Fruit fly (Drosophila melanogaster) Kc167 (cell line): Measurements from ENCODE around the gene CG12171.

Experiments
- Myc ChIP-seq: fragments of >200 bp; optimal IDR thresholded peaks from 2 replicates; lab custom pipeline; 2017; ENCODE audit warnings: missing external identifiers
- Sin3A ChIP-seq: fragments of >200 bp; optimal IDR thresholded peaks from 2 replicates; lab custom pipeline; 2018; ENCODE audit warnings: missing external identifiers
- h ChIP-seq: fragments of >200 bp; optimal IDR thresholded peaks from 3 replicates; lab custom pipeline; 2018; ENCODE audit warnings: missing external identifiers
- insv ChIP-seq: fragments of >200 bp; optimal IDR thresholded peaks from 3 replicates; lab custom pipeline; 2018; ENCODE audit warnings: missing external identifiers
- psq ChIP-seq: fragments of >200 bp; optimal IDR thresholded peaks from 2 replicates; lab custom pipeline; 2017; ENCODE audit warnings: missing external identifiers
- ttk ChIP-seq: sonication (Bioruptor generic); optimal IDR thresholded peaks from 2 replicates; lab custom pipeline; 2017; ENCODE audit warnings: missing external identifiers

CG12171 gene

DNA sequence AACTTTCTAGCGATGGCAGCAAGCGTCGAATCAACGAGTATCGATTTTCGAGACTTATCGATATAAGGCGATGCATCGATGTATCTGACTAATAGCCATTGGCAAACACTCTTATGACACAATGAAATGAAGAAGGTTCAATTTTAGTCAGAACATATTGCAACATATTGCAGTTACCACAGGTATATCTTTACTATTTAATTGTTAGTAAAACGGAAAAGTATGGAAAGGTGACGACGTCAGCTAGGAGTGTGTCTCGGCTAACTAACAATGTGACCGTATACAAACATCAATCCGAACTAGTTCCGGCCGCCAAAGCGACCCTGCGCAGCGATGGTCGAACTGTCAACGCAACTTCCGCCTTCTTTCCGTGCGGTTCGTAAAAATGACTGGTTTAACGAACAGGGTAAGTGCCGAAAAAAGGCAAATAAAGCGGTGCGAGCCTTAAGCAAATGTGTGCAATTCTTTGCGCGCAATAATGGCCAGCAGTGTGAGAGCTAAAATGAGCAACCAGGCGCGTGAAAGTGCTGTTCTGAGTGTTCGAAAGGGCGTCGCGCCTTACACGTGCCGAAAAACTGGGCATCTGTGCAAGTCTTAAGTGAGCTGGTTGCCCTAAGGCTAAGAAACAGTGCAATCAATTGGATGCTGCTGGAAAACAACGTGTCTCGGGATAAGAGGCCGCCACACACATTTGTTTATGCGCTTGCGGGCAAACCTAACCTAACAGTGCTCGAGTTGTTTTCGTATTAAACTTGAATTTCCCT lies 9.1 kb upstream of the CG12171 start, which contains the start of the genes Dph4, Spec2 and RpL13A:
Gene Dph4, minus strand, starts transcription at position 11 of the 764 bp plus-strand sequence.
Gene Spec2, minus strand, starts transcription at position 11 of the 764 bp plus-strand sequence.
Gene RpL13A, plus strand, starts transcription at position 360 of the 764 bp plus-strand sequence.
- TF ChIP-seq psq (no peak), Sin3A (lab: Kevin White, UChicago) (no peak), Myc (lab: Kevin White, UChicago) (no peak), ttk (lab: Kevin White, UChicago) (no peak), h (lab: Kevin White, UChicago) (no peak), insv (lab: Kevin White, UChicago) (no peak)

dm6 chr3R:5627552-5627951 lies 5.9 kb upstream of the CG12171 start, which contains the start of gene CG31551:
CG31551 (plus strand) TSS chr3R:5627852.
- TF ChIP-seq Sin3A (lab: Kevin White, UChicago) (no peak), insv (lab: Kevin White, UChicago) (no peak), h (lab: Kevin White, UChicago) (no peak), psq (no peak), Myc (lab: Kevin White, UChicago) (no peak), ttk (lab: Kevin White, UChicago) (no peak)

- TF ChIP-seq ttk (lab: Kevin White, UChicago), result no peak
- no peak for TF ChIP-seq Sin3A (lab: Kevin White, UChicago)
- no peak for TF ChIP-seq psq
- no peak for TF ChIP-seq insv (lab: Kevin White, UChicago)
- no peak for TF ChIP-seq Myc (lab: Kevin White, UChicago)
- TF ChIP-seq h (lab: Kevin White, UChicago), result no peak
Observed at dm6 chr3R:5632182-5632581, 1.2 kb upstream of the CG12171 start, which contains the start of gene CG31549. CG31549 (plus strand) TSS chr3R:5632192.

- TF ChIP-seq Sin3A (lab: Kevin White, UChicago), result no peak
- no peak for TF ChIP-seq ttk (lab: Kevin White, UChicago)
- TF ChIP-seq insv (lab: Kevin White, UChicago), result no peak
- no peak for TF ChIP-seq psq
- no peak for TF ChIP-seq h (lab: Kevin White, UChicago)
- TF ChIP-seq Myc (lab: Kevin White, UChicago), result no peak
Observed at dm6 chr3R:5635524-5635923, 2.1 kb downstream of the CG12171 start, which contains the start of gene CG31546. CG31546 (minus strand) TSS chr3R:5635624.

dm6 chr3R:5636519-5637430 lies 3.3 kb downstream of the CG12171 start, which contains the start of the genes CG31548 and CG12170:
CG31548 (minus strand) TSS chr3R:5636852.
CG12170 (plus strand) TSS chr3R:5637234.
- TF ChIP-seq psq (no peak), Sin3A (lab: Kevin White, UChicago) (no peak), h (lab: Kevin White, UChicago) (no peak), Myc (lab: Kevin White, UChicago) (no peak), ttk (lab: Kevin White, UChicago) (no peak), insv (lab: Kevin White, UChicago) (no peak)

- no peak for TF ChIP-seq insv (lab: Kevin White, UChicago)
- TF ChIP-seq ttk (lab: Kevin White, UChicago), result no peak
- TF ChIP-seq Myc (lab: Kevin White, UChicago), result no peak
- TF ChIP-seq Sin3A (lab: Kevin White, UChicago), result no peak
- TF ChIP-seq psq, result no peak
- TF ChIP-seq h (lab: Kevin White, UChicago), result no peak
Observed at dm6 chr3R:5643421-5643820, 10.0 kb downstream of the CG12171 start.

DNA sequence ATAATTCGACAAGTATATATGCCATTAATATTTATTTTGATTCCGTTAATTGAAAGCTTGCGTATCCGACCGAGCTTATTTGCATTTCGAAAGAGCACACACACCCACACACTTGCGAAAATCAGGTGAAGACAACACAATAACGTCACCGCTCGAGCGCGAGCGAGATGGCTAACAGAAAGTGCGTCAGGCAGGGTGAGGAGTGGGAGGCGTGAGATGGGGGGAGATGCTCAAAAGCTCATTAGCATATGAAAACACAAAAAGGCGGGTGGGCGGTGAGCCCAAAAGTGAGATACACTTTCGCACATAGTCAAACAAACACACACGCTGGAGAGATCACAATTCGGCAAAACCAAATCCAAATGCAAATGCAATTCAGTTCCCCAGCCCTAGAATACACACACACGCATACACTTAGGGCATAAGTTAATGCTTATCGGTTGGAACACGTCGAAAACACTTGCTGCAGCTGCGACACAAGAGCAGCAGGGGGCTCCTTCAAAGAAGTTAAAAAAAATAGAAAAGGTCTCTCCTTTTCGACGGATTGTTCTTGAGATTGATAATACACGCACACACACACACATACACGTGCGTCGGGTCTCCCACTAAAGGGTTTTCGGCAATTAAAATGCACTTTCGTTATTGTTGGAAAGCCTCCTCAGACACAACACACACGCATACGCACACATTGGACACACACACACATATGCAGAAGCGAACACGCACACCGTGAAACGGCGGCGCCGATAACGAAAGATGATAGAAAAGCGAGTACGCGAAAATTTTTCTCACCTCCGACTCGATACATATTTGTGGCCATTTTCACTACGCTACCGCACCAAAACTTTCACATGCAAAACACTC lies 14.5 kb downstream of the CG12171 start:
- TF ChIP-seq Myc (lab: Kevin White, UChicago) (no peak), psq (no peak), Sin3A (lab: Kevin White, UChicago) (no peak), ttk (lab: Kevin White, UChicago) (no peak), h (lab: Kevin White, UChicago) (no peak), insv (lab: Kevin White, UChicago) (no peak)

DNA sequence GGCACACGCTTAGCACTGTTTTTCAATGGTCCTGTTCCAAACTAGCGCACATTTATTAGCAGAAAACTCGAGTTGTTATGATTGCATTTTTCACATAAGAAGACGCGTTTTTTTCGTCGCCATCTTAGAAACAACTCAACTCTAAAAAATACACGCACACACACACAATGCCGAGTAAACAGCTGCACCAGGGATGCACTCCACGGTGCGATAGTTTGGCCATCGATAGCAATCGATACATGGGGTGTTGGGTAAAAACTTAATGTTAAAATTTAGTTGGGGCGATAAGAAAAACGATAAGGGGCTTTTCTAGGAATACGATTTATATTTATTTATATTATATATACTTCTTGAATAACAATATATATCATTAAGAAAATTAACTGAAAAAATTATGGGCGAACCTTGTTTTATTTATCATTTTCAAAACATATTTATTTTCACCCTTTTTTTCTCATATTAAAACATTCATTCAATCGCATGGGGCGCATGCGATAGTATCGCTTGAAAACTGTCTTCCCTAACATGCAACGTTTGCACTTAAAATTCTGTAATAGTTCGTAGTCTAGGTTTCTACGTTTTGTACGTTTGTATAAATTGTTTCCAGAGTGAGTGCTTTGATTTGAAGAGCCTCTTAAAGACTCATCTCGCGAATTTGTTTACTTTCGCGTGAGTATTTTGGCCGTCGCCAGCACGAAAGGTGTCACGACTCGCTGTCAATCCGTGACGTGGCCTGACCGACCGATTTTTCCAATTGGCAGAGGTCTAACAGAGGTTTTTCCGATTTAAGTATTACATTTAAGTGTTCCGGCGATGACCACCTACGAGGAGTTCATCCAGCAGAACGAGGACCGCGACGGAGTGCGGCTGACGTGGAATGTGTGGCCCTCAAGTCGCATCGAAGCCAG lies 15.4 kb downstream of the CG12171 start, which contains the start of the genes MTA1-like and Sec23:
Gene MTA1-like, minus strand, starts transcription at position 170 of the 908 bp plus-strand sequence.
Gene Sec23, plus strand, starts transcription at position 497 of the 908 bp plus-strand sequence.
- TF ChIP-seq Myc (lab: Kevin White, UChicago) (no peak), psq (no peak), insv (lab: Kevin White, UChicago) (no peak), h (lab: Kevin White, UChicago) (no peak), Sin3A (lab: Kevin White, UChicago) (no peak), ttk (lab: Kevin White, UChicago) (no peak)

- TF ChIP-seq insv (lab: Kevin White, UChicago) (no peak), psq (no peak), Sin3A (lab: Kevin White, UChicago) (no peak), ttk (lab: Kevin White, UChicago) (peak; percentile 77), h (lab: Kevin White, UChicago) (no peak)
Observed at dm6 chr3R:5649903-5650302, 16.5 kb downstream of the CG12171 start.
